Worm (Caenorhabditis elegans) whole organism, L4 larva: ENCODE data around the gene srt-16.
"Not testable (repeated sequence)": the region's sequence is repeated elsewhere in the genome, so short reads cannot be mapped to it uniquely, and the experiment has no call there.

Experiments used
- ces-1 ChIP-seq: fragments of 150-350 bp; sonication (generic microtip); optimal IDR thresholded peaks from 4 replicates; lab custom pipeline; 2014; ENCODE audit warnings: missing biosample characterization, missing genetic modification reagents, missing genetic modification characterization
- nhr-10 ChIP-seq: fragments of 150-350 bp; optimal IDR thresholded peaks from 2 replicates; lab custom pipeline; 2014; ENCODE audit warnings: missing biosample characterization, missing genetic modification characterization
- nhr-111 ChIP-seq: fragments of 200-800 bp; sonication (Bioruptor generic); optimal IDR thresholded peaks from 2 replicates; lab custom pipeline; 2018; ENCODE audit warnings: mild to moderate bottlenecking, missing genetic modification characterization, missing compliant biosample characterization
- skn-1 ChIP-seq: fragments of 150-350 bp; optimal IDR thresholded peaks from 2 replicates; lab custom pipeline; 2014; ENCODE audit warnings: missing biosample characterization, missing genetic modification characterization

DNA sequence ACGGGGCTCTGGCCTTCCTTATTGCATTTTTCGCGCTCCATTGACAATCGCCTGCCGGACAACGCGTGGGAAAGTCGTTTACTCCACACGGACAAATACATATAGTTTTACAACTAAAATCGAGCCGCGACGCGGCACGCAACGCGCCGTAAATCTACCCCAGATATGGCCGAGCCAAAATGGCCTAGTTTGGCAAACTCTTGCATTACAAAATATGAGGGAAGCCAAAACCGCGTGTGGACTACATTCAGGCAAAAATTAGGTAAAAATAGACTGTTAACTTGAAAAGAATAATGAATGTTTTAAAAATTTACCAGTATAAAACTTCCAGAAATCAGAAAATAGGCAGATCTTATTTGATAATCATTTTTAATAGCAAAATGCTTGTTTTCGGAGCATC lies at the start of gene srt-16:
- TF ChIP-seq nhr-111 (GFP tag; lab: Kevin White, UChicago); nhr-10; skn-1 (tag; lab: Kevin White, UChicago); ces-1 (GFP tag; lab: Kevin White, UChicago): not testable (repeated sequence)
